Worm (Caenorhabditis elegans) whole organism, midembryonic: ENCODE measurements around the gene ZK892.4.

Source experiments
- flt-1 ChIP-seq: fragments of 200-800 bp; sonication (Bioruptor generic); IDR thresholded peaks from 2 replicates; pipeline ENCODE4 v1.3.6; 2022; ENCODE audit warnings: missing genetic modification characterization, missing compliant biosample characterization
- med-1 ChIP-seq: sonication (generic microtip); optimal IDR thresholded peaks from 2 replicates; lab custom pipeline; 2017; ENCODE audit warnings: missing genetic modification characterization, mild to moderate bottlenecking, missing compliant biosample characterization, antibody characterized with exemption, missing genetic modification reagents; ENCODE audit not compliant: insufficient read depth
- ztf-23 ChIP-seq: fragments of 200-800 bp; sonication (Bioruptor generic); IDR thresholded peaks from 2 replicates; pipeline ENCODE4 v1.3.6; 2022; ENCODE audit warnings: missing genetic modification reagents, missing genetic modification characterization, missing compliant biosample characterization

DNA sequence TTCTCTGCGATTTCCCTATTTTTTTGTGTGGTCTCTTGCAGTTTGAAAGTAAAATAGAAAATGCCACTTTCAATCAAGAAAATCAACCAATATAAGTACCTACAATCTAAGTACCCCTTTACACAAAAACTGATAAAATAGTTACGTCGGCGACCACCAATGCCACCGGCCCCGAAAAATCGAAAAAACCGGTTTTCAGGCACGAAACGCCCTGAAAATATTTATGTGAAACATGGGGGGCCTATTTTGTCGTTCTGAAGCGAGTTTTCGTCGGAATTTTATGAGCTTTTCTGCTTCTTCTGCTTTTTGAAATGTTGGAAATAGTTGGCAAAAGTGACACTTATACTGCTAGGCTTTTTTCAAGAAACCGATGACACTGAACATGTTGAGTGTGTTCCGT lies 17.7 kb upstream of the ZK892.4 start:
- TF ChIP-seq med-1 (GFP tag; lab: Kevin White, UChicago): no peak
- TF ChIP-seq flt-1 (GFP tag; lab: Robert Waterston, UW): no peak
- TF ChIP-seq ztf-23 (GFP tag; lab: Robert Waterston, UW): no peak
